Worm (Caenorhabditis elegans) whole organism, midembryonic: ENCODE data around the gene try-8.

Experiments
- T22C8.4 ChIP-seq: fragments of 200-800 bp; sonication (Bioruptor generic); IDR thresholded peaks from 2 replicates; pipeline ENCODE4 v1.3.6; 2022; ENCODE audit warnings: missing genetic modification characterization, missing compliant biosample characterization
- cog-1 ChIP-seq: sonication (generic microtip); optimal IDR thresholded peaks from 2 replicates; lab custom pipeline; 2016; ENCODE audit warnings: missing genetic modification characterization, missing compliant biosample characterization
- flt-1 ChIP-seq: fragments of 200-800 bp; sonication (Bioruptor generic); IDR thresholded peaks from 2 replicates; pipeline ENCODE4 v1.3.6; 2022; ENCODE audit warnings: missing genetic modification characterization, missing compliant biosample characterization
- klf-2 ChIP-seq: fragments of 200-800 bp; sonication (Bioruptor generic); conservative IDR thresholded peaks from 2 replicates; pipeline ENCODE4 v1.3.6; 2022; ENCODE audit warnings: missing genetic modification reagents, missing genetic modification characterization, missing compliant biosample characterization
- med-1 ChIP-seq: sonication (generic microtip); optimal IDR thresholded peaks from 2 replicates; lab custom pipeline; 2017; ENCODE audit warnings: missing genetic modification characterization, mild to moderate bottlenecking, missing compliant biosample characterization, antibody characterized with exemption, missing genetic modification reagents; ENCODE audit not compliant: insufficient read depth
- ref-1 ChIP-seq: fragments of 200-800 bp; sonication (Bioruptor generic); conservative IDR thresholded peaks from 2 replicates; pipeline ENCODE4 v1.3.6; 2022; ENCODE audit warnings: missing genetic modification reagents, missing genetic modification characterization, missing compliant biosample characterization
- tab-1 ChIP-seq: fragments of 200-800 bp; sonication (Bioruptor generic); IDR thresholded peaks from 2 replicates; pipeline ENCODE4 v1.3.6; 2022; ENCODE audit warnings: missing genetic modification characterization, missing compliant biosample characterization
- ztf-23 ChIP-seq: fragments of 200-800 bp; sonication (Bioruptor generic); IDR thresholded peaks from 2 replicates; pipeline ENCODE4 v1.3.6; 2022; ENCODE audit warnings: missing genetic modification reagents, missing genetic modification characterization, missing compliant biosample characterization
- ztf-29 ChIP-seq: fragments of 200-800 bp; sonication (Bioruptor generic); IDR thresholded peaks from 2 replicates; pipeline ENCODE4 v1.3.6; 2022; ENCODE audit warnings: missing genetic modification reagents, missing genetic modification characterization, missing compliant biosample characterization

try-8 gene

ce11 chrV:7478404-7478803 lies 24.3 kb upstream of the try-8 start, which contains the start of gene str-190:
Gene str-190, minus strand, starts transcription at chrV:7478504.
- TF ChIP-seq ztf-23 (GFP tag; lab: Robert Waterston, UW) = no peak
- no peak for TF ChIP-seq klf-2
- TF ChIP-seq T22C8.4 = no peak
- no peak for TF ChIP-seq ztf-29
- no peak for TF ChIP-seq flt-1 (GFP tag; lab: Robert Waterston, UW)
- TF ChIP-seq tab-1 (GFP tag; lab: Robert Waterston, UW) = no peak
- no peak for TF ChIP-seq ref-1 (GFP tag; lab: Robert Waterston, UW)
- no peak for TF ChIP-seq cog-1 (tag; lab: Kevin White, UChicago)
- no peak for TF ChIP-seq med-1 (GFP tag; lab: Kevin White, UChicago)

- TF ChIP-seq ztf-29 (no peak), cog-1 (tag; lab: Kevin White, UChicago) (no peak), ref-1 (GFP tag; lab: Robert Waterston, UW) (no peak), med-1 (GFP tag; lab: Kevin White, UChicago) (no peak), flt-1 (GFP tag; lab: Robert Waterston, UW) (no peak), ztf-23 (GFP tag; lab: Robert Waterston, UW) (no peak), tab-1 (GFP tag; lab: Robert Waterston, UW) (no peak), klf-2 (no peak), T22C8.4 (no peak)
These were observed 22.6 kb upstream of the try-8 start, which contains the start of gene srh-125 for ce11 chrV:7476766-7477165. Gene srh-125, minus strand, starts transcription at chrV:7476866.

DNA sequence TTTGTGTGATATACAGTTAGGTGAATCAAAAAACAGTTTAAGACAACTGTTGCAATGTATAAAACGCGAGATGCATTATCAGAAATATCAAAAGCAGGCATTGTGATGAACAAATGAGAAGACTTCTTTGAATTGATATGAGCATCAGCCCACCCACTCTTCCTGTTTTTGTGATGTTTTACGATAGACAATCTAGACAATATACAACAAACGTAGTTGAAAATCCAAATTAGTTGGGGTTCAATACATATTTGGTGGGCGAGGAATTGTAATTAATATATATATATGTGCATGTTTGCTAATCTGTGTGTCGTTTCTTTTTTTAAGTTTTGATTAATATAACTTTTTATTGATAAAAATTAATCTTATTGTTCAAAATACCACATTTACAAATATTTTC lies 18.7 kb upstream of the try-8 start, which contains the start of gene str-28:
TSS of gene str-28 (minus strand) at position 101 of the 400 bp plus-strand sequence.
- TF ChIP-seq med-1 (GFP tag; lab: Kevin White, UChicago) (no peak), ztf-29 (no peak), ztf-23 (GFP tag; lab: Robert Waterston, UW) (no peak), ref-1 (GFP tag; lab: Robert Waterston, UW) (no peak), T22C8.4 (no peak)

DNA sequence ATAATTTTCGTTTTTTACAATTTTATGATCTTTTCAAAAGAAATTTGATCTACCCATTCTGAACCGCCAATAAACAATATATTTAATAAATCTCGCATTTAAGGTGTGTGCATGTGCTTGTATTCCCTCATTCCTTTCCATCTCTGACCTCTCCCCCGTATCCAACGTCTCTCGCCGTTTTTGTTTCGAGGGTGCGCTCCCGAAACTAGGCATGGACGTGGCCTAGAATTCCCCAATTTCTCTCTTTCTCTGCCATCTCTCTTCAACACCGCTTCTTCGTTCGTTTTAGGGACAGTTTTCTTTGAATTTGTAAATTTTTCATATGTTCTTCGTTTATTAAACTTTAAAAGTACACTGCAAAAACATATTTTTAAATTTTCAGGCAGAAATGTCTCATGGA lies 11.4 kb upstream of the try-8 start, which contains the start of gene F25E5.1:
TSS of gene F25E5.1 (plus strand) at position 376 of the 400 bp plus-strand sequence.
- TF ChIP-seq cog-1 (tag; lab: Kevin White, UChicago) (peak; percentile 27), T22C8.4 (no peak), ztf-23 (GFP tag; lab: Robert Waterston, UW) (0 out of 2 replicates have a peak, but pooled peaks have one; percentile 57), ztf-29 (no peak), ref-1 (GFP tag; lab: Robert Waterston, UW) (no peak), klf-2 (no peak), tab-1 (GFP tag; lab: Robert Waterston, UW) (no peak)

DNA sequence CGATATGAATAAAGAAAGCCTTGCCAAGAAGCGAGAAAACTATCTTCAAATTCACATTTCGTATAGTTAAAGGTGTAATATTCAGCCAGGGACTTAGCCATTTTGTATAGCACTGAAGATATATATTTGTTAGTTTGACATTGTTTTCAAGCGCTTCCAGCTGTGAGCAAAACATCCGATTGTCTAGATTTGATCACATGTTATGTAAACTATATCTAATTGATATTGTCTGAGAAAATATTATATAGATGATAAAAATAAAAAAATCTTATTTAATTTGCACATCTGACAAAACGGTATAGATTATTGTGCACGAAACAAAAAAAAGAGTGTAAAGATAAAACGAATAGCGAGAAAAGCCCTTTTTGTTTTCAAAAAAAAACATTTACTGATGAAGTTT lies 10.6 kb upstream of the try-8 start, which contains the start of gene srh-89:
TSS of gene srh-89 (minus strand) at position 101 of the 400 bp plus-strand sequence.
- TF ChIP-seq flt-1 (GFP tag; lab: Robert Waterston, UW) (no peak), med-1 (GFP tag; lab: Kevin White, UChicago) (no peak), ztf-29 (no peak), ztf-23 (GFP tag; lab: Robert Waterston, UW) (no peak), ref-1 (GFP tag; lab: Robert Waterston, UW) (no peak), tab-1 (GFP tag; lab: Robert Waterston, UW) (no peak)

DNA sequence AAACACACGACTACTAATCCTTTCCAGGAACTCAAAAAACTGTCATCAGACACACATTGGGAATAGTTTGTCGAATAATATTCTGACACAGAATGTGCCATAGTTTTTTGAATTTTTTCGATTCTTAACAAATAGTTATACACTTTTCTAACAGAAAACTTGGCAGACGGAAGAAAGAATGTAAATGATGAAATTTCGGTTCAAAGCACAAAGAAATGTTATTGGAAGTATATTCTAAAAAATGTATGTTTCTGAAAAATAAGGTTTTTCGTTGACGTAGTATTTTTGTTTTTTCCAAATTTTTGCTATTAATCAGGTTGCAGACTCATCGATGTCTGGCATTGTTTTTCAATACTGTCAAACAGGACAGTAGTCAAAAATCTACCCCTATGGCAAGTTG lies 6.8 kb upstream of the try-8 start, which contains the start of gene srh-92:
TSS of gene srh-92 (minus strand) at position 101 of the 400 bp plus-strand sequence.
- no peak for TF ChIP-seq klf-2
- no peak for TF ChIP-seq ztf-29
- no peak for TF ChIP-seq med-1 (GFP tag; lab: Kevin White, UChicago)
- TF ChIP-seq flt-1 (GFP tag; lab: Robert Waterston, UW) = no peak
- no peak for TF ChIP-seq ztf-23 (GFP tag; lab: Robert Waterston, UW)
- TF ChIP-seq T22C8.4 = no peak
- no peak for TF ChIP-seq cog-1 (tag; lab: Kevin White, UChicago)
- no peak for TF ChIP-seq ref-1 (GFP tag; lab: Robert Waterston, UW)
- no peak for TF ChIP-seq tab-1 (GFP tag; lab: Robert Waterston, UW)

DNA sequence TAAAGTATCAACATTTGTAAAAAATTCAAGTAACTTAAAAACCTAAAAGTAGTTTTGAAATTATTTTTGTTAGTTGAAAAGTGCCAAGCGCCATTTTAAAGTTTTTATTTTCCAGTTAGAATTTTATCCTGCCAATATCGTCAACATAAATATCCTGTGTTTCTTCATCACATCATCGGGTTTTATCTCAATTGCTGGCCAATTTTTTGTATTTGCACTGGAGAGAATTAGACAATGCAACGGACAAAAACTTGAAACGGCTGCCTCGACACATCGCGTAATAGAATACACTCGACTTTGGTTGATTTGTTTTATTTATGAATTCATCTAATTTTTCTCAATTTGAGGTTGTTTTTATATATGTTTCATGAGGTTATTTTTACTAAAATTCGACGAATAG lies 872 bp upstream of the try-8 start, which contains the start of gene F25E5.2:
TSS of gene F25E5.2 (plus strand) at position 301 of the 400 bp plus-strand sequence.
- no peak for TF ChIP-seq flt-1 (GFP tag; lab: Robert Waterston, UW)
- no peak for TF ChIP-seq med-1 (GFP tag; lab: Kevin White, UChicago)
- TF ChIP-seq ztf-23 (GFP tag; lab: Robert Waterston, UW) = no peak
- no peak for TF ChIP-seq T22C8.4
- TF ChIP-seq klf-2 = no peak
- no peak for TF ChIP-seq ref-1 (GFP tag; lab: Robert Waterston, UW)
- no peak for TF ChIP-seq ztf-29
- no peak for TF ChIP-seq cog-1 (tag; lab: Kevin White, UChicago)
- no peak for TF ChIP-seq tab-1 (GFP tag; lab: Robert Waterston, UW)

DNA sequence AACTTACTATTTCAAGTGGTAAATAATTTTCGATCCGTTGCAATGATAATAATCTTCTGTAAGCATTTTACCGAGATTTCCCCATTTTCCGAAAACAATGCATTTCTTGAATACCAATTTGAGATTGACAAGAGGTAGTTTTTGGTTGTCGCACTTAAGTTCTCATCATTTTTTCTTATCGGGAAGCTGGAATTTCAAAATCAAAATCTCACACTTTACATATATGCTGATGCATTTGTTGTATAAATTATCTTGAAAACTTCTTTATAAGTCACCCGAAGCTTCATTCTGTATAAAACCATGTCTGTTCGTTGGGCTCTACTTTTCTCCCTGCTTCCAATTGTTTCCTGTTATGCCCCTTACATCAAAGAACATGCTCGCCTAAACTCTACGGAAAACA lies 2.7 kb downstream of the try-8 start, which contains the start of gene try-11:
TSS of gene try-11 (plus strand) at position 301 of the 400 bp plus-strand sequence.
- TF ChIP-seq T22C8.4 (no peak), cog-1 (tag; lab: Kevin White, UChicago) (no peak), flt-1 (GFP tag; lab: Robert Waterston, UW) (no peak), ztf-23 (GFP tag; lab: Robert Waterston, UW) (no peak), klf-2 (no peak), med-1 (GFP tag; lab: Kevin White, UChicago) (no peak), tab-1 (GFP tag; lab: Robert Waterston, UW) (no peak), ztf-29 (no peak), ref-1 (GFP tag; lab: Robert Waterston, UW) (no peak)

- TF ChIP-seq ztf-23 (GFP tag; lab: Robert Waterston, UW) (no peak), klf-2 (no peak), med-1 (GFP tag; lab: Kevin White, UChicago) (no peak), cog-1 (tag; lab: Kevin White, UChicago) (no peak)
These were observed 4.8 kb downstream of the try-8 start, which contains the start of gene try-12 for ce11 chrV:7449303-7449827. Gene try-12, plus strand, starts transcription at chrV:7449353.
